Worm (Caenorhabditis elegans) whole organism, L1 larva: ENCODE data around the gene tag-115.
A peak's percentile ranks its signal among the peaks of the same experiment; 100 is the strongest.

Source experiments
- C34B4.2 ChIP-seq: sonication (generic microtip); optimal IDR thresholded peaks from 2 replicates; lab custom pipeline; 2017; ENCODE audit warnings: mild to moderate bottlenecking, missing genetic modification characterization, missing compliant biosample characterization
- F16B12.6 ChIP-seq: fragments of 150-350 bp; optimal IDR thresholded peaks from 2 replicates; lab custom pipeline; 2014; ENCODE audit warnings: missing biosample characterization, missing genetic modification characterization
- aly-2 ChIP-seq: fragments of 150-350 bp; optimal IDR thresholded peaks from 2 replicates; lab custom pipeline; 2014; ENCODE audit warnings: missing biosample characterization, missing genetic modification characterization
- blmp-1 ChIP-seq: fragments of 150-350 bp; optimal IDR thresholded peaks from 2 replicates; lab custom pipeline; 2014; ENCODE audit warnings: missing biosample characterization, missing genetic modification characterization
- ceh-63 ChIP-seq: fragments of 200-800 bp; sonication (Bioruptor generic); optimal IDR thresholded peaks from 2 replicates; lab custom pipeline; 2018; ENCODE audit warnings: mild to moderate bottlenecking, missing genetic modification characterization, missing compliant biosample characterization
- ceh-8 ChIP-seq: fragments of 200-800 bp; sonication (Bioruptor generic); optimal IDR thresholded peaks from 2 replicates; lab custom pipeline; 2018; ENCODE audit warnings: mild to moderate bottlenecking, missing genetic modification characterization, moderate library complexity, missing compliant biosample characterization
- ceh-88 ChIP-seq: fragments of 200-800 bp; sonication (Bioruptor generic); IDR thresholded peaks from 2 replicates; pipeline ENCODE4 v1.3.6; 2022; ENCODE audit warnings: missing genetic modification characterization, missing compliant biosample characterization
- ceh-90 ChIP-seq: sonication (generic microtip); optimal IDR thresholded peaks from 2 replicates; lab custom pipeline; 2016; ENCODE audit warnings: missing genetic modification characterization, missing compliant biosample characterization
- efl-1 ChIP-seq, 4 experiments: fragments of 150-350 bp; optimal IDR thresholded peaks in 3 of 4; peaks in 1 of 4; 1 replicate in 1 of 4; 2 replicates in 3 of 4; lab custom pipeline; 2014; ENCODE audit warnings: missing biosample characterization in 2 of 4, missing genetic modification characterization in 2 of 4, missing genetic modification reagents in 2 of 4
- efl-3 ChIP-seq: fragments of 200-800 bp; sonication (Bioruptor generic); optimal IDR thresholded peaks from 2 replicates; lab custom pipeline; 2018; ENCODE audit warnings: mild to moderate bottlenecking, missing genetic modification characterization, missing compliant biosample characterization
- egl-13 ChIP-seq: sonication (generic microtip); optimal IDR thresholded peaks from 2 replicates; lab custom pipeline; 2016; ENCODE audit warnings: missing genotype, missing genetic modification reagents, missing genetic modification characterization, missing compliant biosample characterization
- egl-27 ChIP-seq, 2 experiments: fragments of 150-350 bp in 1 of 2; sonication (generic microtip); optimal IDR thresholded peaks; 3 replicates each; lab custom pipeline; 2017 to 2018; ENCODE audit warnings: missing biosample characterization in 2 of 2, missing genetic modification characterization in 2 of 2, missing genetic modification reagents in 2 of 2
- elt-3 ChIP-seq, 6 experiments: fragments of 150-350 bp in 1 of 6; sonication (generic microtip); optimal IDR thresholded peaks; 2 replicates each; lab custom pipeline; 2017 to 2018; ENCODE audit warnings: missing biosample characterization in 6 of 6, missing genetic modification characterization in 6 of 6, inconsistent platforms in 1 of 6
- fkh-10 ChIP-seq: sonication (generic microtip); optimal IDR thresholded peaks from 2 replicates; lab custom pipeline; 2017; ENCODE audit warnings: missing biosample characterization, missing genetic modification reagents, missing genetic modification characterization
- fkh-4 ChIP-seq: sonication (generic microtip); optimal IDR thresholded peaks from 2 replicates; lab custom pipeline; 2016; ENCODE audit warnings: missing compliant biosample characterization, missing genetic modification characterization, borderline replicate concordance
- hlh-17 ChIP-seq: fragments of 200-800 bp; sonication (Bioruptor generic); optimal IDR thresholded peaks from 2 replicates; lab custom pipeline; 2018; ENCODE audit warnings: missing genetic modification characterization, mild to moderate bottlenecking, missing compliant biosample characterization, moderate library complexity, borderline replicate concordance
- isw-1 ChIP-seq: fragments of 200-800 bp; sonication (Bioruptor generic); IDR thresholded peaks from 2 replicates; pipeline ENCODE4 v1.3.6; 2022; ENCODE audit warnings: missing genetic modification characterization, missing compliant biosample characterization
- jun-1 ChIP-seq: fragments of 150-350 bp; optimal IDR thresholded peaks from 2 replicates; lab custom pipeline; 2014; ENCODE audit warnings: missing biosample characterization, missing genetic modification reagents, missing genetic modification characterization
- lin-39 ChIP-seq: fragments of 150-350 bp; optimal IDR thresholded peaks from 2 replicates; lab custom pipeline; 2014; ENCODE audit warnings: missing biosample characterization, missing genetic modification reagents, missing genetic modification characterization
- nhr-19 ChIP-seq: fragments of 200-800 bp; sonication (Bioruptor generic); conservative IDR thresholded peaks from 2 replicates; pipeline ENCODE4 v1.3.6; 2022; ENCODE audit warnings: missing genetic modification characterization, missing compliant biosample characterization
- nhr-28 ChIP-seq: fragments of 150-350 bp; optimal IDR thresholded peaks from 2 replicates; lab custom pipeline; 2014; ENCODE audit warnings: missing biosample characterization, missing genetic modification characterization
- nhr-77 ChIP-seq: fragments of 150-350 bp; optimal IDR thresholded peaks from 2 replicates; lab custom pipeline; 2014; ENCODE audit warnings: missing biosample characterization, missing genetic modification characterization
- nhr-84 ChIP-seq: sonication (generic microtip); optimal IDR thresholded peaks from 2 replicates; lab custom pipeline; 2017; ENCODE audit warnings: missing biosample characterization, missing genetic modification characterization
- pag-3 ChIP-seq: sonication (generic microtip); optimal IDR thresholded peaks from 2 replicates; lab custom pipeline; 2017; ENCODE audit warnings: missing genetic modification characterization, mild to moderate bottlenecking, missing compliant biosample characterization, antibody characterized with exemption, borderline replicate concordance; ENCODE audit not compliant: insufficient read depth
- rnt-1 ChIP-seq: sonication (generic microtip); optimal IDR thresholded peaks from 2 replicates; lab custom pipeline; 2016; ENCODE audit warnings: mild to moderate bottlenecking, missing genetic modification characterization, moderate library complexity, missing compliant biosample characterization
- snpc-4 ChIP-seq: fragments of 150-350 bp; optimal IDR thresholded peaks from 2 replicates; lab custom pipeline; 2014; ENCODE audit warnings: missing biosample characterization, missing genetic modification characterization
- swsn-7 ChIP-seq: sonication (generic microtip); optimal IDR thresholded peaks from 2 replicates; lab custom pipeline; 2016; ENCODE audit warnings: missing genetic modification characterization, missing compliant biosample characterization
- tlp-1 ChIP-seq: fragments of 150-350 bp; optimal IDR thresholded peaks from 2 replicates; lab custom pipeline; 2014; ENCODE audit warnings: missing biosample characterization, missing genetic modification characterization
- unc-130 ChIP-seq: fragments of 150-350 bp; optimal IDR thresholded peaks from 2 replicates; lab custom pipeline; 2017; ENCODE audit warnings: missing biosample characterization, missing genetic modification characterization, inconsistent platforms
- unc-30 ChIP-seq: sonication (generic microtip); optimal IDR thresholded peaks from 2 replicates; lab custom pipeline; 2017; ENCODE audit warnings: missing biosample characterization, missing genetic modification characterization
- unc-62 ChIP-seq: fragments of 150-350 bp; optimal IDR thresholded peaks from 2 replicates; lab custom pipeline; 2014; ENCODE audit warnings: missing biosample characterization, missing genetic modification reagents, missing genetic modification characterization
- unc-98 ChIP-seq: fragments of 200-800 bp; sonication (Bioruptor generic); IDR thresholded peaks from 2 replicates; pipeline ENCODE4 v1.3.6; 2022; ENCODE audit warnings: missing genetic modification characterization, missing compliant biosample characterization
- zip-4 ChIP-seq: fragments of 200-800 bp; sonication (Bioruptor generic); optimal IDR thresholded peaks from 2 replicates; lab custom pipeline; 2018; ENCODE audit warnings: mild to moderate bottlenecking, missing genetic modification characterization, moderate library complexity, missing compliant biosample characterization
- ztf-4 ChIP-seq: fragments of 150-350 bp; optimal IDR thresholded peaks from 2 replicates; lab custom pipeline; 2014; ENCODE audit warnings: missing biosample characterization, missing genetic modification characterization

tag-115 gene

DNA sequence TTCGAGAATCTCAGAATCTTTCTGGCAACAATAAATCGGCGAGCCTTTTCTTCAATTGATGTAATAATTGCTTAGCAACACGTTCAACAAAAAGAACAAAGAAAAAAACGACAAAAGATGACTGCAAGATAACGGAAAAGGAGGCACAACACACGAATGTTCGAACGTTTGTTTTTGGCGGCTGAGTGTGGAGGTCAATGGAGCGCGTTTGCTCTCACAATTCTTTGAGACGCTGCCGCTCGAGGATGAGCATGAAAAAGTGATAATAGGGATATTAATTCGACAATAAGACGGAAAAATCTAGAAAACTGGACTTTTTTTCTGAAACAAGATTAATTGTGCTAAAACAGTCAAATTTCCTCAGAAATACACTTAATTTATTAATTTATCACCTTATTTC lies 33.3 kb downstream of the tag-115 start (continued):
- TF ChIP-seq nhr-28 (no peak), hlh-17 (GFP tag; lab: Kevin White, UChicago) (no peak), nhr-77 (tag; lab: Kevin White, UChicago) (no peak), swsn-7 (tag; lab: Kevin White, UChicago) (no peak), aly-2 (tag; lab: Kevin White, UChicago) (no peak), ceh-90 (tag; lab: Kevin White, UChicago) (no peak), F16B12.6 (tag; lab: Kevin White, UChicago) (peak; percentile 7), rnt-1 (tag; lab: Kevin White, UChicago) (no peak)

DNA sequence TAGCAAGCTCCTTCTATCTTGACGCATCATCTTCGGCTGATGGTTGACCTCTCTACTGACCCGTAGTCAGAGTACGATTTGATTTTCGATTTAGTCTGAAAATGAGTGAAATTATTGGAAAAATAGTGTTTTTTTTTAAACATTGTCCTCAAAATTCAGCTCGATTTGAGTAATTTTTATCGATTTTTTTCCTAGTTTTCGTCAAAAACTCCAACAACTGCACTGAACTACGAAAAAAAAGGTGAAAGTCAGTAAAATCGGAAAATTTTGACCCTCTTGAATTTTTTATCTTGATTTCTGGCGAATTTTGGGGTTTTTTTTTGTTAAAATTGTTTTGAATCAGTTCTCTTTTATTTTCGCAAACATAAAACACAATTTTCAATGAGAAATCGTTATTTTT lies 35.2 kb downstream of the tag-115 start, which contains the start of gene ced-3:
Gene ced-3 (minus strand): TSS at position 101 of the 400 bp plus-strand sequence.
- no peak for TF ChIP-seq efl-1 (optimal IDR thresholded peaks at IDR 0.05; lab: Kevin White, UChicago)
- TF ChIP-seq efl-1 (GFP tag; optimal IDR thresholded peaks at IDR 0.05 in 1 of 2; lab: Kevin White, UChicago): peak in 1 of 2 experiments; percentile 22
- TF ChIP-seq fkh-10 (GFP tag; lab: Kevin White, UChicago): no peak
- TF ChIP-seq, all 84 proteins: peak for 1

ce11 chrIV:13197282-13197681 lies 41.9 kb downstream of the tag-115 start, which contains the start of gene C48D1.1:
Gene C48D1.1 (minus strand): TSS chrIV:13197382.
- no peak for TF ChIP-seq ceh-88 (GFP tag; lab: Robert Waterston, UW)
- TF ChIP-seq nhr-19 (GFP tag; lab: Robert Waterston, UW): no peak
- TF ChIP-seq isw-1 (GFP tag; lab: Robert Waterston, UW): no peak
- TF ChIP-seq fkh-4: no peak
- TF ChIP-seq aly-2 (tag; lab: Kevin White, UChicago): no peak
- TF ChIP-seq C34B4.2 (tag; lab: Kevin White, UChicago): no peak
- no peak for TF ChIP-seq unc-130 (tag; lab: Kevin White, UChicago)
- no peak for TF ChIP-seq efl-3 (GFP tag; lab: Kevin White, UChicago)
- no peak for TF ChIP-seq blmp-1
- no peak for TF ChIP-seq snpc-4 (tag; lab: Kevin White, UChicago)
- TF ChIP-seq unc-30 (tag; lab: Kevin White, UChicago): no peak
- no peak for TF ChIP-seq tlp-1 (tag; lab: Kevin White, UChicago)
- no peak for TF ChIP-seq jun-1
- TF ChIP-seq ceh-63 (GFP tag; lab: Kevin White, UChicago): no peak
- TF ChIP-seq elt-3 (tag; optimal IDR thresholded peaks at IDR 0.05; lab: Kevin White, UChicago): no peak
- TF ChIP-seq unc-98 (GFP tag; lab: Robert Waterston, UW): no peak
- no peak for TF ChIP-seq unc-62
- TF ChIP-seq egl-13 (tag; lab: Kevin White, UChicago): no peak
- TF ChIP-seq ztf-4: no peak
- TF ChIP-seq pag-3 (tag; lab: Kevin White, UChicago): no peak
- TF ChIP-seq, all 84 proteins: peak for 0

DNA sequence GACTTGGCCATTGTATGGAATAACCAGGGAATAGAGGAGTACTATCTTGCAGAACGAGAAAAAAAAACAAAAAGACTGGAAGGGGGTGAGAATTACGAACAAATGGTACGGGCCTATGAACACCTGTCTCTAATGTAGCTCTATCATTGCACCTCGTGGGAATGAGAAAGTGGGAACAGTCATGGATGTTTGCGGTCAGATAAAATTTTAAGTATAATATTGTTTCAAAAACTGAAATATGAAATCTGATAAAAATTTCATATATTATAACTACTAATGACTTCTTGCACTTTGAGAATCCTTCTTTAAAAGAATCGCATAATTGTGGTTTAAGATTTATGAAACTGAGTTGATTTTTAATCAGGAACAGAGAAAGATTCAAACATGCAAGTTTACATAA lies 46.0 kb downstream of the tag-115 start, which contains the start of gene F58D2.5:
Gene F58D2.5 (minus strand): TSS at position 101 of the 400 bp plus-strand sequence.
- TF ChIP-seq snpc-4 (tag; lab: Kevin White, UChicago) (no peak), zip-4 (no peak), ceh-8 (GFP tag; lab: Kevin White, UChicago) (no peak), egl-27 (tag; optimal IDR thresholded peaks at IDR 0.05; lab: Kevin White, UChicago) (no peak), pag-3 (tag; lab: Kevin White, UChicago) (no peak), lin-39 (no peak)

ce11 chrIV:13190075-13190474 lies 49.1 kb downstream of the tag-115 start:
- TF ChIP-seq nhr-84 (tag; lab: Kevin White, UChicago) (no peak), efl-1 (optimal IDR thresholded peaks at IDR 0.05; lab: Kevin White, UChicago) (no peak), efl-1 (GFP tag; optimal IDR thresholded peaks at IDR 0.05 in 1 of 2; lab: Kevin White, UChicago) (peak in 1 of 2 experiments; percentile 65)
